Fruit fly (Drosophila melanogaster): ENCODE data around the gene Tgs1.

Tgs1 gene

dm6 chr3R:18223434-18223833, 31.9 kb upstream of the Tgs1 start, which contains the start of the genes mTerf5 and Non3 (continued):
- TF ChIP-seq chinmo (GFP tag; IDR thresholded peaks at IDR 0.05; ENCODE audit: partially characterized antibody) (peak; percentile 91; the same call in 3 of the 4 replicates), zf30C (GFP tag; optimal IDR thresholded peaks at IDR 0.05) (peak; percentile 7), trem (tag; optimal IDR thresholded peaks at IDR 0.05) (peak; percentile 95), zfh1 (GFP tag; IDR thresholded peaks at IDR 0.05) (peak; percentile 58; the same call in 1 of the 3 replicates), CG4328 (GFP tag; optimal IDR thresholded peaks at IDR 0.05) (peak; percentile 41)

- peak; percentile 83 for TF ChIP-seq Sry-δ (GFP tag; optimal IDR thresholded peaks at IDR 0.05)
- no peak for TF ChIP-seq slou (GFP tag; optimal IDR thresholded peaks at IDR 0.05)
- peak; percentile 77 for TF ChIP-seq pzg (GFP tag; optimal IDR thresholded peaks at IDR 0.05)
- TF ChIP-seq hkb (optimal IDR thresholded peaks at IDR 0.05): no peak
- no peak for TF ChIP-seq hkb (GFP tag; IDR thresholded peaks at IDR 0.05)
- TF ChIP-seq sna (GFP tag; IDR thresholded peaks at IDR 0.05; ENCODE audit: partially characterized antibody): peak; percentile 77; the same call in 1 of the 2 replicates
- TF ChIP-seq CG11247 (GFP tag; IDR thresholded peaks at IDR 0.05): no peak
- TF ChIP-seq CG16813 (GFP tag; IDR thresholded peaks at IDR 0.05; ENCODE audit: partially characterized antibody): peak; percentile 81
- no peak for TF ChIP-seq Awh (GFP tag; IDR thresholded peaks at IDR 0.05)
- peak; percentile 73; the same call in 2 of the 3 replicates for TF ChIP-seq mld (GFP tag; IDR thresholded peaks at IDR 0.05; ENCODE audit: partially characterized antibody)
- peak; percentile 32 for TF ChIP-seq lilli (GFP tag; optimal IDR thresholded peaks at IDR 0.05)
- TF ChIP-seq HmgZ (tag; optimal IDR thresholded peaks at IDR 0.05): peak; percentile 60
- peak; percentile 40 for TF ChIP-seq lab (GFP tag; optimal IDR thresholded peaks at IDR 0.05)
- peak; percentile 82 for TF ChIP-seq unc-4 (GFP tag; IDR thresholded peaks at IDR 0.05; ENCODE audit: partially characterized antibody)
- TF ChIP-seq CG30020 (tag; optimal IDR thresholded peaks at IDR 0.05): peak; percentile 31
- peak; percentile 41 for TF ChIP-seq CG3281 (GFP tag; optimal IDR thresholded peaks at IDR 0.05)
- TF ChIP-seq bcd (GFP tag; optimal IDR thresholded peaks at IDR 0.05): peak; percentile 16
- TF ChIP-seq CG2120 (GFP tag; optimal IDR thresholded peaks at IDR 0.05): peak; percentile 14
- TF ChIP-seq ab (GFP tag; optimal IDR thresholded peaks at IDR 0.05): no peak
- TF ChIP-seq CG2116 (GFP tag; optimal IDR thresholded peaks at IDR 0.05): peak; percentile 98
- TF ChIP-seq gro (GFP tag; optimal IDR thresholded peaks at IDR 0.05): no peak
- peak; percentile 91 for TF ChIP-seq ato (GFP tag; IDR thresholded peaks at IDR 0.05; ENCODE audit: partially characterized antibody)
- peak; percentile 77 for TF ChIP-seq CG12659 (GFP tag; optimal IDR thresholded peaks at IDR 0.05)
- peak; percentile 16 for TF ChIP-seq CG10267 (tag; optimal IDR thresholded peaks at IDR 0.05)
- TF ChIP-seq ase (GFP tag; IDR thresholded peaks at IDR 0.05): no peak
- no peak for TF ChIP-seq corto (GFP tag; optimal IDR thresholded peaks at IDR 0.05)
- peak; percentile 88 for TF ChIP-seq Bgb (GFP tag; IDR thresholded peaks at IDR 0.05; ENCODE audit: partially characterized antibody)
- peak; percentile 90 for TF ChIP-seq CG7963 (GFP tag; IDR thresholded peaks at IDR 0.05; ENCODE audit: partially characterized antibody)
- TF ChIP-seq Bteb2 (GFP tag; optimal IDR thresholded peaks at IDR 0.05): no peak
- TF ChIP-seq CG33557 (GFP tag; optimal IDR thresholded peaks at IDR 0.05): no peak
- peak; percentile 15 for TF ChIP-seq CoRest (tag; optimal IDR thresholded peaks at IDR 0.05)
- TF ChIP-seq prd (optimal IDR thresholded peaks at IDR 0.05): no peak
- no peak for TF ChIP-seq prd (GFP tag; IDR thresholded peaks at IDR 0.05)
- peak; percentile 9 for TF ChIP-seq caup (GFP tag; optimal IDR thresholded peaks at IDR 0.05; ENCODE audit: severe bottlenecking)
- peak; percentile 53 for TF ChIP-seq CG1603 (tag; optimal IDR thresholded peaks at IDR 0.05)
- peak; percentile 67; the same call in 2 of the 3 replicates for TF ChIP-seq zen2 (GFP tag; IDR thresholded peaks at IDR 0.05; ENCODE audit: partially characterized antibody)
- no peak for TF ChIP-seq wdn (GFP tag; IDR thresholded peaks at IDR 0.05)
- no peak for TF ChIP-seq CG3065 (GFP tag; optimal IDR thresholded peaks at IDR 0.05)
- TF ChIP-seq CG15011 (GFP tag; optimal IDR thresholded peaks at IDR 0.05): no peak
- peak; percentile 86 for TF ChIP-seq stwl (tag; optimal IDR thresholded peaks at IDR 0.05)
- peak; percentile 3 for TF ChIP-seq Fer1 (GFP tag; optimal IDR thresholded peaks at IDR 0.05)
Observed at dm6 chr3R:18226043-18226808, 29.1 kb upstream of the Tgs1 start, which contains the start of the genes CG7168 and Mdh2. CG7168 (minus strand) TSS chr3R:18226082. Mdh2 (plus strand) TSS chr3R:18226396.
